Worm (Caenorhabditis elegans) whole organism, L4 larva: ENCODE measurements around the gene arl-6.

Source experiments
- aly-2 ChIP-seq: sonication (generic microtip); optimal IDR thresholded peaks from 2 replicates; lab custom pipeline; 2018; ENCODE audit warnings: missing biosample characterization, missing genetic modification characterization
- mep-1 ChIP-seq: fragments of 150-350 bp; sonication (generic microtip); optimal IDR thresholded peaks from 3 replicates; lab custom pipeline; 2014; ENCODE audit warnings: missing biosample characterization, missing genetic modification characterization
- nhr-11 ChIP-seq: fragments of 150-350 bp; optimal IDR thresholded peaks from 2 replicates; lab custom pipeline; 2014; ENCODE audit warnings: missing biosample characterization, missing genetic modification characterization
- snpc-4 ChIP-seq: fragments of 150-350 bp; optimal IDR thresholded peaks from 2 replicates; lab custom pipeline; 2014; ENCODE audit warnings: missing biosample characterization, missing genetic modification characterization
- spr-3 ChIP-seq: fragments of 200-800 bp; sonication (Bioruptor generic); optimal IDR thresholded peaks from 2 replicates; lab custom pipeline; 2018; ENCODE audit warnings: mild to moderate bottlenecking, missing genetic modification characterization, missing compliant biosample characterization
- tag-97 ChIP-seq: fragments of 200-800 bp; sonication (Bioruptor generic); IDR thresholded peaks from 2 replicates; pipeline ENCODE4 v1.3.6; 2022; ENCODE audit warnings: missing genetic modification characterization, missing compliant biosample characterization
- unc-39 ChIP-seq: sonication (generic microtip); optimal IDR thresholded peaks from 2 replicates; lab custom pipeline; 2017; ENCODE audit warnings: missing biosample characterization, missing genetic modification characterization
- ztf-7 ChIP-seq: fragments of 150-350 bp; optimal IDR thresholded peaks from 2 replicates; lab custom pipeline; 2014; ENCODE audit warnings: missing biosample characterization, missing genetic modification characterization

DNA sequence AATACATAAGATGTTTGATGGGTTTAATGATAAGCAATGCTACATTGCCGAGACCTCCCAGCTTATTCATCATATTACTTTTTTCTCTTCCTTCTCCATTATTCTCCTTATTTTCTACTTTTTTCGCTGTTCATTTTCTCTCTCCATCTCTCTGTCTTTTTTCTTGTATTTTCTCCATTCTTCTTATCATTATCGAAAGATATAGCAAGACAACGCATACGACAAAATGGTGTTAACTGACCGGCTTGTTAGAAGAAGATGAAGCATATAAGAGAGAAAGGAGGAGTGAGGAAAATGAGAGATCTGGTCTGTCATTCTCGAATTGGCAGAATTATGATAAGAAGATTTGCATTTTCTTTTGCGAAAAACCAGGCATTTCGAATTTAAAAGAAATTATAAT, 47.8 kb downstream of the arl-6 start:
- TF ChIP-seq ztf-7 (tag; lab: Kevin White, UChicago) (no peak), nhr-11 (tag; lab: Kevin White, UChicago) (no peak), snpc-4 (tag; lab: Kevin White, UChicago) (no peak), tag-97 (no peak), unc-39 (tag; lab: Kevin White, UChicago) (no peak), spr-3 (no peak), aly-2 (tag; lab: Kevin White, UChicago) (no peak), mep-1 (tag; lab: Kevin White, UChicago) (no peak)
